Worm (Caenorhabditis elegans) whole organism, L4/young adult: Measurements from ENCODE around the gene ttr-28.

ENCODE experiments used
- W03F9.2 ChIP-seq: fragments of 150-350 bp; optimal IDR thresholded peaks from 2 replicates; lab custom pipeline; 2014; ENCODE audit warnings: missing biosample characterization, missing genetic modification characterization
- him-1 ChIP-seq: sonication (generic microtip); optimal IDR thresholded peaks from 2 replicates; lab custom pipeline; 2016; ENCODE audit warnings: missing genotype, missing genetic modification reagents, missing genetic modification characterization, missing compliant biosample characterization

- no peak for TF ChIP-seq W03F9.2 (tag; lab: Kevin White, UChicago)
- TF ChIP-seq him-1 (tag; lab: Kevin White, UChicago): no peak
Observed at ce11 chrV:12875850-12876249, 29.1 kb downstream of the ttr-28 start.
